Worm (Caenorhabditis elegans) whole organism, early embryonic: Measurements from ENCODE around the gene Y59E9AL.4.
"Not testable (repeated sequence)": the region's sequence is repeated elsewhere in the genome, so short reads cannot be mapped to it uniquely, and the experiment has no call there.

Experiments used
- B0310.2 ChIP-seq: sonication (generic microtip); optimal IDR thresholded peaks from 2 replicates; lab custom pipeline; 2016; ENCODE audit warnings: mild to moderate bottlenecking, missing genetic modification characterization, missing compliant biosample characterization
- F13C5.2 ChIP-seq: sonication (generic microtip); optimal IDR thresholded peaks from 2 replicates; lab custom pipeline; 2017; ENCODE audit warnings: mild to moderate bottlenecking, missing genetic modification characterization, inconsistent platforms, missing compliant biosample characterization
- aly-1 ChIP-seq: sonication (generic microtip); optimal IDR thresholded peaks from 2 replicates; lab custom pipeline; 2016; ENCODE audit warnings: missing genetic modification characterization, missing compliant biosample characterization
- ama-1 ChIP-seq: fragments of 150-350 bp; optimal IDR thresholded peaks from 2 replicates; lab custom pipeline; 2014
- ceh-13 ChIP-seq: fragments of 200-800 bp; sonication (Bioruptor generic); optimal IDR thresholded peaks from 2 replicates; lab custom pipeline; 2018; ENCODE audit warnings: mild to moderate bottlenecking, missing genetic modification characterization, missing compliant biosample characterization
- ceh-36 ChIP-seq: sonication (generic microtip); optimal IDR thresholded peaks from 2 replicates; lab custom pipeline; 2016; ENCODE audit warnings: missing genetic modification characterization, inconsistent platforms, missing compliant biosample characterization
- ets-7 ChIP-seq: sonication (generic microtip); optimal IDR thresholded peaks from 2 replicates; lab custom pipeline; 2016; ENCODE audit warnings: missing genotype, missing genetic modification characterization, missing compliant biosample characterization
- flt-1 ChIP-seq: fragments of 200-800 bp; sonication (Bioruptor generic); IDR thresholded peaks from 2 replicates; pipeline ENCODE4 v1.3.6; 2022; ENCODE audit warnings: missing genetic modification characterization, missing compliant biosample characterization
- hmbx-1 ChIP-seq: sonication (generic microtip); optimal IDR thresholded peaks from 2 replicates; lab custom pipeline; 2016; ENCODE audit warnings: mild to moderate bottlenecking, missing genetic modification characterization, missing compliant biosample characterization
- hmg-4 ChIP-seq: fragments of 200-800 bp; sonication (Bioruptor generic); optimal IDR thresholded peaks from 2 replicates; lab custom pipeline; 2018; ENCODE audit warnings: mild to moderate bottlenecking, missing genetic modification characterization, missing compliant biosample characterization
- hnd-1 ChIP-seq: sonication (generic microtip); optimal IDR thresholded peaks from 2 replicates; lab custom pipeline; 2016; ENCODE audit warnings: missing genetic modification characterization, missing compliant biosample characterization
- pes-1 ChIP-seq: fragments of 200-800 bp; sonication (Bioruptor generic); IDR thresholded peaks from 2 replicates; pipeline ENCODE4 v1.3.6; 2022; ENCODE audit warnings: missing genetic modification reagents, missing genetic modification characterization, missing compliant biosample characterization
- scrt-1 ChIP-seq: fragments of 200-800 bp; sonication (Bioruptor generic); IDR thresholded peaks from 2 replicates; pipeline ENCODE4 v1.3.6; 2022; ENCODE audit warnings: missing genetic modification characterization, missing compliant biosample characterization
- sea-1 ChIP-seq: fragments of 200-800 bp; sonication (Bioruptor generic); conservative IDR thresholded peaks from 2 replicates; pipeline ENCODE4 v1.3.6; 2022; ENCODE audit warnings: missing genetic modification characterization, missing compliant biosample characterization
- tbx-11 ChIP-seq: fragments of 200-800 bp; sonication (Bioruptor generic); IDR thresholded peaks from 2 replicates; pipeline ENCODE4 v1.3.6; 2022; ENCODE audit warnings: missing genetic modification characterization, missing compliant biosample characterization
- tbx-37 ChIP-seq: fragments of 200-800 bp; sonication (Bioruptor generic); conservative IDR thresholded peaks from 2 replicates; pipeline ENCODE4 v1.3.6; 2022; ENCODE audit warnings: missing genetic modification reagents, missing genetic modification characterization, missing compliant biosample characterization
- tra-4 ChIP-seq: sonication (generic microtip); optimal IDR thresholded peaks from 2 replicates; lab custom pipeline; 2017; ENCODE audit warnings: missing genetic modification characterization, missing compliant biosample characterization

The Y59E9AL.4 gene

ce11 chrIV:5225277-5225822 is 10.4 kb upstream of the Y59E9AL.4 start, which contains the start of gene cylc-1:
Gene cylc-1 (minus strand): TSS chrIV:5225772.
- TF ChIP-seq hmg-4 (GFP tag; lab: Kevin White, UChicago); ceh-13 (GFP tag; lab: Kevin White, UChicago); ets-7: not testable (repeated sequence)

- TF ChIP-seq ets-7: no peak
- no peak for TF ChIP-seq ceh-13 (GFP tag; lab: Kevin White, UChicago)
- no peak for TF ChIP-seq scrt-1
- no peak for TF ChIP-seq tbx-37 (GFP tag; lab: Robert Waterston, UW)
- no peak for TF ChIP-seq tbx-11
These were observed 9.2 kb upstream of the Y59E9AL.4 start, which contains the start of gene Y59E9AL.8 for ce11 chrIV:5224238-5224637. Gene Y59E9AL.8 (minus strand): TSS chrIV:5224338.

DNA sequence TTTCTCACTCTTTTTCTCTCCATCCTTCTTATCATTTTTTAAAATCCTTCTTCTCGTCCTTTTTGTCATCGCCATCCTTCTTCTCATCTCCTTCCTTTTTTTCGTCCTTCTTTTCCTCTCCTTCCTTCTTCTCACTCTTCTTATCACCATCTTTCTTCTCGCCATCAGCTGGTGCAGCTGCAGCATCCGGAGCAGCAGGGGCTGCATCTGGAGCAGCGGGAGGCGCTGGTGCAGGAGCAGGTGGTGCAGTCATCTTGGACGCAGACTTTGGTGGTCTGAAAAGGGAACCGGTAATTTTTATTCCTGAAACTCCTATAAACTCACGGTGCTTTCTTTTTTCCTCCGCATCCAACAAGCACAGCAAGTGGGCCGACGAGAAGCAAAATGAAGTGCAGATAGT is 6.7 kb upstream of the Y59E9AL.4 start:
- TF ChIP-seq pes-1: no peak
- TF ChIP-seq tbx-11: no peak
- no peak for TF ChIP-seq hmbx-1

- not testable (repeated sequence) for TF ChIP-seq F13C5.2 (tag; lab: Kevin White, UChicago); B0310.2 (tag; lab: Kevin White, UChicago); scrt-1
These were observed 3.5 kb upstream of the Y59E9AL.4 start, which contains the start of gene nsph-4.2 for ce11 chrIV:5218496-5218895. Gene nsph-4.2 (plus strand): TSS chrIV:5218796.

DNA sequence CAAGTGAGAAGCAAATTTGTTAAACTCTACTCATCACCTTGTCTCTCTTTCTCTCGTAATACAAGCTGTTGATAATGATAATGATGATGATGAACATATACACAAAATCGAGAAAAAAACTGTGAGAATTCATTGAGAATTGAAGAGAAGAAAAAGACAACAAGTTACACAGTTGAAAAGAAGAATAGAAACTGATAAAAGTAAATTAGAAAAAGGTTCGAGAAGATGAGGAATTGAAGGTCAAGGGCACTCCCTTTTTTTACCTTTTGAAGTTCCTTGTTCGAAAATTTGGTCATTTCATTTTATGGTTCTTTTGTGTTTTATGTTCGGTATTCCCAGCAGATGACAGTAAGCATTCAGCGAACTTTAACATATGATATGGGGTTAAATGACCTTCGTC is 1.4 kb upstream of the Y59E9AL.4 start:
- TF ChIP-seq aly-1 (tag; lab: Kevin White, UChicago) (no peak), ceh-13 (GFP tag; lab: Kevin White, UChicago) (no peak), tbx-37 (GFP tag; lab: Robert Waterston, UW) (no peak), hnd-1 (tag; lab: Kevin White, UChicago) (no peak), ets-7 (no peak), B0310.2 (tag; lab: Kevin White, UChicago) (no peak), sea-1 (no peak), tra-4 (tag; lab: Kevin White, UChicago) (no peak)

DNA sequence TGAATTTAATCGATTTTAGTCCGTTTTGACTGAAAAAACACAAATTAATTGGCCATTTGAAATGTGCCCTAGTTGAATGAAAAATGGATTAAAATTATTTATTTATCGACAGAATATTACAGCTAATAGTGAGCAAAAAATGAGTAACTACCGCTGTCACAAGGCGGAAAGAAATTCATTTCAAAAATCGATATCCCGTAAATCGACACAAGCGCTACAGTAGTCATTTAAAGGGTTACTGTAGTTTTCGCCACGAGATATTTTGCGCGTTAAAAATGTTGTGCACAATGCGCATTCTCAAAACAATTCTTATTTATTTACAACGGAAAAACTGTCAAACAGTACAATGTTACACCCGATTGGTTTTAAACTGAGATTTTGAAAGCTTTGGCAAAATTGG is 4.4 kb downstream of the Y59E9AL.4 start:
- no peak for TF ChIP-seq ama-1
- no peak for TF ChIP-seq tbx-11
- TF ChIP-seq hnd-1 (tag; lab: Kevin White, UChicago): no peak
- no peak for TF ChIP-seq F13C5.2 (tag; lab: Kevin White, UChicago)
- TF ChIP-seq aly-1 (tag; lab: Kevin White, UChicago): no peak
- TF ChIP-seq scrt-1: no peak
- TF ChIP-seq tra-4 (tag; lab: Kevin White, UChicago): no peak
- TF ChIP-seq ets-7: no peak
- TF ChIP-seq hmg-4 (GFP tag; lab: Kevin White, UChicago): no peak
- TF ChIP-seq pes-1: no peak
- TF ChIP-seq sea-1: no peak
- TF ChIP-seq ceh-36: no peak
- no peak for TF ChIP-seq B0310.2 (tag; lab: Kevin White, UChicago)
- TF ChIP-seq hmbx-1: no peak
- TF ChIP-seq flt-1: no peak
- TF ChIP-seq tbx-37 (GFP tag; lab: Robert Waterston, UW): no peak
- TF ChIP-seq ceh-13 (GFP tag; lab: Kevin White, UChicago): no peak

ce11 chrIV:5209390-5209789 is 5.6 kb downstream of the Y59E9AL.4 start, which contains the start of the genes Y59E9AL.36 and nbet-1:
Gene Y59E9AL.36 (minus strand): TSS chrIV:5209481.
Gene nbet-1 (plus strand): TSS chrIV:5209501.
- TF ChIP-seq F13C5.2 (tag; lab: Kevin White, UChicago) (peak; percentile 59), B0310.2 (tag; lab: Kevin White, UChicago) (no peak), aly-1 (tag; lab: Kevin White, UChicago) (no peak), hmg-4 (GFP tag; lab: Kevin White, UChicago) (no peak), pes-1 (0 out of 2 replicates have a peak, but pooled peaks have one; percentile 12)

ce11 chrIV:5206716-5207115 is 8.3 kb downstream of the Y59E9AL.4 start:
- TF ChIP-seq ceh-13 (GFP tag; lab: Kevin White, UChicago): no peak
- no peak for TF ChIP-seq pes-1
- TF ChIP-seq ets-7: no peak
- TF ChIP-seq aly-1 (tag; lab: Kevin White, UChicago): no peak
- TF ChIP-seq F13C5.2 (tag; lab: Kevin White, UChicago): no peak
- TF ChIP-seq scrt-1: no peak
- TF ChIP-seq ceh-36: no peak
- no peak for TF ChIP-seq sea-1
- no peak for TF ChIP-seq hnd-1 (tag; lab: Kevin White, UChicago)
- no peak for TF ChIP-seq hmg-4 (GFP tag; lab: Kevin White, UChicago)
- TF ChIP-seq tra-4 (tag; lab: Kevin White, UChicago): no peak
- TF ChIP-seq B0310.2 (tag; lab: Kevin White, UChicago): no peak
- TF ChIP-seq tbx-11: no peak
- no peak for TF ChIP-seq ama-1
- no peak for TF ChIP-seq flt-1
- no peak for TF ChIP-seq hmbx-1
- no peak for TF ChIP-seq tbx-37 (GFP tag; lab: Robert Waterston, UW)

- no peak for TF ChIP-seq flt-1
- TF ChIP-seq tbx-11: no peak
- TF ChIP-seq hnd-1 (tag; lab: Kevin White, UChicago): no peak
- TF ChIP-seq ama-1: no peak
- TF ChIP-seq hmg-4 (GFP tag; lab: Kevin White, UChicago): no peak
- TF ChIP-seq ceh-36: no peak
These were observed 10.4 kb downstream of the Y59E9AL.4 start, which contains the start of gene tni-4 for ce11 chrIV:5204573-5204972. Gene tni-4 (plus strand): TSS chrIV:5204591.
